Fruit fly (Drosophila melanogaster): ENCODE measurements around the gene Oga.
A peak's percentile ranks its signal among the peaks of the same experiment; 100 is the strongest.

Gene Oga

DNA sequence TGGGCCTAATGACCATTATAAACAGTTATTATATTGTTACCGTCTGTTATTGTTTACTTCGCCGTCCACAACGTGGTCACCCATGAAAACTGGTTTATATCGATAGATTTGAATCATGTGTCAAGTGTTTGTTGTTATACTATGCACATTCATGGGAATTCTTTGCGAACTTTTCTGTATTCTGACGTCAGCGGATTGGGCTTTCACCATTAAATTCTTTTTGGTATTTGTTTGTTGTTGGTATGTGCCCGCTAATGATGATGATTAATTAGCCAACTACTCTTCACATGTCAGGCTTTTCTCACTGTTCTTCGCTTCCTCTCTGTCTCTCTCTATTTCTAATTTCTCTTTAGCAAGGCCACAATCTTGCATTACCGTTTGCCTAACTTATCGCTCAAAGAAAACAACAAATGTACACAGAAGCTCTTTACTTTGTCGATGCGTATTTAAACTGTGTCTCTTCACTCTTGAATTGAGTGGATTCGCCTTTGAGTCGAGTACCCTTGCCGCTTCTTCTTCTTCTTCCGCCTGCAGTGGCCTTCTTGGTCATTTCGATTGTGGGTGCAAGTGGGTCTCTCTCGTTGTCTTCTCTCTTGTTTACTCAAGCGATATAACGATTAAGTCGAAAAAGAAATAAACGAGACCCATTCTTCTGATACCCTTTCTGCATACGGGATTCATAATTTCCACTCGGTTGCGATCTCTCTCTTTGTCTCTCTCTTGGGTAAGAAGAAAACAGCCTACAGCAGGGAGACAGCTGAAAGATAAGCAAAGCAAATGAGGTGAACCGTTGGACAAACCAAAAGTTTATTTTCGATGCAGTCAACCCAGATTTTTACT is 15.0 kb upstream of the Oga start (continued):
- TF ChIP-seq pita (GFP tag; optimal IDR thresholded peaks at IDR 0.05) (no peak), p53 (GFP tag; optimal IDR thresholded peaks at IDR 0.05) (no peak), Hmr (GFP tag; optimal IDR thresholded peaks at IDR 0.05) (no peak), gcm (GFP tag; optimal IDR thresholded peaks at IDR 0.05) (peak; percentile 88), Lhr (GFP tag; optimal IDR thresholded peaks at IDR 0.05) (peak; percentile 5), gcm2 (GFP tag; optimal IDR thresholded peaks at IDR 0.05) (no peak), CG15514 (GFP tag; optimal IDR thresholded peaks at IDR 0.05) (no peak), so (GFP tag; IDR thresholded peaks at IDR 0.05) (peak; percentile 49; the same call in 2 of the 3 replicates), CG6765 (GFP tag; optimal IDR thresholded peaks at IDR 0.05) (no peak), grau (tag; optimal IDR thresholded peaks at IDR 0.05) (no peak), CG18011 (GFP tag; optimal IDR thresholded peaks at IDR 0.05) (no peak), esg (GFP tag; conservative IDR thresholded peaks at IDR 0.05) (no peak), CG11504 (tag; optimal IDR thresholded peaks at IDR 0.05) (no peak), CG12391 (tag; optimal IDR thresholded peaks at IDR 0.05) (no peak), CG9437 (GFP tag; optimal IDR thresholded peaks at IDR 0.05) (no peak), MBD-R2 (GFP tag; IDR thresholded peaks at IDR 0.05) (no peak), Myb (GFP tag; optimal IDR thresholded peaks at IDR 0.05) (no peak), wek (GFP tag; optimal IDR thresholded peaks at IDR 0.05) (peak; percentile 97), pros (GFP tag; optimal IDR thresholded peaks at IDR 0.05) (peak; percentile 92), z (GFP tag; IDR thresholded peaks at IDR 0.05) (peak; percentile 97), CG17328 (GFP tag; IDR thresholded peaks at IDR 0.05) (peak; percentile 18; the same call in 1 of the 2 replicates), CG9817 (tag; optimal IDR thresholded peaks at IDR 0.05) (no peak), scrt (GFP tag; optimal IDR thresholded peaks at IDR 0.05) (no peak), CG10267 (tag; optimal IDR thresholded peaks at IDR 0.05) (no peak), ham (GFP tag; IDR thresholded peaks at IDR 0.05) (no peak), Tbp (GFP tag; optimal IDR thresholded peaks at IDR 0.05) (no peak), wdn (GFP tag; IDR thresholded peaks at IDR 0.05) (no peak), CG7987 (GFP tag; optimal IDR thresholded peaks at IDR 0.05) (peak; percentile 86), az2 (GFP tag; optimal IDR thresholded peaks at IDR 0.05) (no peak), CG16813 (GFP tag; IDR thresholded peaks at IDR 0.05; ENCODE audit: partially characterized antibody) (no peak), D (optimal IDR thresholded peaks at IDR 0.05) (no peak), D (GFP tag; optimal IDR thresholded peaks at IDR 0.05) (no peak), odd (GFP tag; optimal IDR thresholded peaks at IDR 0.05) (peak; percentile 84), CG11695 (GFP tag; IDR thresholded peaks at IDR 0.05) (0 out of 3 replicates have a peak, but pooled peaks have one; percentile 48), CG17359 (tag; optimal IDR thresholded peaks at IDR 0.05) (peak; percentile 76), corto (GFP tag; optimal IDR thresholded peaks at IDR 0.05) (no peak), gsb-n (tag; optimal IDR thresholded peaks at IDR 0.05) (peak; percentile 65), CG11456 (GFP tag; IDR thresholded peaks at IDR 0.05) (no peak), CG4282 (GFP tag; optimal IDR thresholded peaks at IDR 0.05) (no peak), CG10543 (GFP tag; optimal IDR thresholded peaks at IDR 0.05) (peak; percentile 89), Med (GFP tag) (no peak), maf-S (GFP tag; optimal IDR thresholded peaks at IDR 0.05) (no peak), CG12659 (GFP tag; optimal IDR thresholded peaks at IDR 0.05) (no peak), Oli (tag; optimal IDR thresholded peaks at IDR 0.05) (no peak), CkIIα-i1 (GFP tag; IDR thresholded peaks at IDR 0.05) (no peak), CG30431 (GFP tag; optimal IDR thresholded peaks at IDR 0.05) (no peak), CG18599 (GFP tag; optimal IDR thresholded peaks at IDR 0.05) (peak; percentile 46), NFAT (GFP tag; IDR thresholded peaks at IDR 0.05) (no peak), Nf-YC (tag; optimal IDR thresholded peaks at IDR 0.05) (peak; percentile 60)
